Worm (Caenorhabditis elegans): Measurements from ENCODE around the gene cbn-1.

- peak; percentile 84 for TF ChIP-seq W03F9.2 (tag; optimal IDR thresholded peaks at IDR 0.05)
- no peak for TF ChIP-seq him-1 (tag; optimal IDR thresholded peaks at IDR 0.05)
- TF ChIP-seq dao-5 (tag; optimal IDR thresholded peaks at IDR 0.05): no peak
These were observed 46.4 kb downstream of the cbn-1 start, which contains the start of gene B0432.10 for ce11 chrII:285627-286550.
